Fruit fly (Drosophila melanogaster): Measurements from ENCODE around the gene CtsK1.

Gene CtsK1

dm6 chr3L:13964635-13965501, 29.2 kb upstream of the CtsK1 start, which contains the start of the genes Meics, Nxf3 and ssp2 (continued):
- TF ChIP-seq Hr3 (GFP tag; optimal IDR thresholded peaks at IDR 0.05): peak; percentile 60
- peak; percentile 17 for TF ChIP-seq zen (tag; optimal IDR thresholded peaks at IDR 0.05)
- TF ChIP-seq inv (GFP tag; IDR thresholded peaks at IDR 0.05; ENCODE audit: partially characterized antibody): peak; percentile 46
- TF ChIP-seq mld (GFP tag; IDR thresholded peaks at IDR 0.05; ENCODE audit: partially characterized antibody): peak; percentile 39; the same call in 1 of the 3 replicates
- TF ChIP-seq Myb (GFP tag; optimal IDR thresholded peaks at IDR 0.05): peak; percentile 13
- TF ChIP-seq Doc3 (GFP tag; IDR thresholded peaks at IDR 0.05; ENCODE audit: partially characterized antibody): peak; percentile 54; the same call in 2 of the 3 replicates
- no peak for TF ChIP-seq Mrtf (GFP tag; IDR thresholded peaks at IDR 0.05)
- TF ChIP-seq prd (optimal IDR thresholded peaks at IDR 0.05): no peak
- TF ChIP-seq prd (GFP tag; IDR thresholded peaks at IDR 0.05): peak; percentile 39; the same call in 1 of the 3 replicates
- TF ChIP-seq hb (GFP tag; IDR thresholded peaks at IDR 0.05; ENCODE audit: partially characterized antibody): peak; percentile 71; the same call in 2 of the 3 replicates
- peak; percentile 49 for TF ChIP-seq Xbp1 (GFP tag; optimal IDR thresholded peaks at IDR 0.05)
- TF ChIP-seq NK7.1 (GFP tag; optimal IDR thresholded peaks at IDR 0.05): no peak
- no peak for TF ChIP-seq HmgD (GFP tag; optimal IDR thresholded peaks at IDR 0.05)
- peak; percentile 55 for TF ChIP-seq mam (GFP tag; optimal IDR thresholded peaks at IDR 0.05)
- peak; percentile 48 for TF ChIP-seq Ptx1 (GFP tag; IDR thresholded peaks at IDR 0.05)
- TF ChIP-seq CG42726 (GFP tag; IDR thresholded peaks at IDR 0.05; ENCODE audit: partially characterized antibody): peak; percentile 69
- TF ChIP-seq chinmo (GFP tag; IDR thresholded peaks at IDR 0.05; ENCODE audit: partially characterized antibody): 0 out of 4 replicates have a peak, but pooled peaks have one; percentile 2
- no peak for TF ChIP-seq E2f1 (GFP tag; IDR thresholded peaks at IDR 0.05)
- no peak for TF ChIP-seq tgo (GFP tag; IDR thresholded peaks at IDR 0.05)
- TF ChIP-seq CG13894 (tag; optimal IDR thresholded peaks at IDR 0.05): no peak
- no peak for TF ChIP-seq CG4328 (GFP tag; optimal IDR thresholded peaks at IDR 0.05)
- peak; percentile 58 for TF ChIP-seq CG13775 (GFP tag; optimal IDR thresholded peaks at IDR 0.05)
- peak; percentile 27 for TF ChIP-seq pum (GFP tag; optimal IDR thresholded peaks at IDR 0.05)
- peak; percentile 42 for TF ChIP-seq CG10543 (GFP tag; optimal IDR thresholded peaks at IDR 0.05)
- peak; percentile 3 for TF ChIP-seq CG33213 (GFP tag; optimal IDR thresholded peaks at IDR 0.05)
- peak; percentile 45 for TF ChIP-seq CG3847 (GFP tag; IDR thresholded peaks at IDR 0.05)
- TF ChIP-seq CHES-1-like (GFP tag; optimal IDR thresholded peaks at IDR 0.05): peak; percentile 17
- peak; percentile 40 for TF ChIP-seq sug (tag; optimal IDR thresholded peaks at IDR 0.05)
- TF ChIP-seq Hey (tag; optimal IDR thresholded peaks at IDR 0.05): no peak
- TF ChIP-seq Rfx (GFP tag; IDR thresholded peaks at IDR 0.05): peak; percentile 71
- peak; percentile 79 for TF ChIP-seq MBD-R2 (GFP tag; IDR thresholded peaks at IDR 0.05)
- TF ChIP-seq zfh2 (GFP tag; optimal IDR thresholded peaks at IDR 0.05): peak; percentile 44
- TF ChIP-seq sens (GFP tag): peak; percentile 77
- TF ChIP-seq NFAT (GFP tag; IDR thresholded peaks at IDR 0.05): peak; percentile 52; the same call in 1 of the 2 replicates
- peak; percentile 25; the same call in 1 of the 3 replicates for TF ChIP-seq zfh1 (GFP tag; IDR thresholded peaks at IDR 0.05)
- TF ChIP-seq CG8944 (GFP tag; optimal IDR thresholded peaks at IDR 0.05): peak; percentile 20
- TF ChIP-seq CG1603 (tag; optimal IDR thresholded peaks at IDR 0.05): peak; percentile 58
- peak; percentile 25; the same call in 1 of the 2 replicates for TF ChIP-seq tna (GFP tag; IDR thresholded peaks at IDR 0.05; ENCODE audit: partially characterized antibody)
- TF ChIP-seq HLH54F (GFP tag; optimal IDR thresholded peaks at IDR 0.05): peak; percentile 21
- TF ChIP-seq Nf-YA (GFP tag; IDR thresholded peaks at IDR 0.05): no peak
- TF ChIP-seq amos (GFP tag; IDR thresholded peaks at IDR 0.05; ENCODE audit: partially characterized antibody): peak; percentile 82
- TF ChIP-seq CG31388 (GFP tag; optimal IDR thresholded peaks at IDR 0.05): no peak
- no peak for TF ChIP-seq Taf1 (GFP tag; IDR thresholded peaks at IDR 0.05)

All from whole organism, embryonic.